Worm (Caenorhabditis elegans) whole organism, young adult: ENCODE measurements around the gene cif-1.

Experiments
- B0035.1 ChIP-seq: sonication (generic microtip); optimal IDR thresholded peaks from 2 replicates; lab custom pipeline; 2016; ENCODE audit warnings: missing genetic modification characterization, mild to moderate bottlenecking, missing compliant biosample characterization, missing genotype, missing genetic modification reagents
- C17E4.6 ChIP-seq: fragments of 200-800 bp; sonication (Bioruptor generic); IDR thresholded peaks from 2 replicates; pipeline ENCODE4 v1.3.6; 2022; ENCODE audit warnings: missing genetic modification reagents, missing genetic modification characterization, missing compliant biosample characterization
- F33H1.4 ChIP-seq: fragments of 200-800 bp; sonication (Bioruptor generic); IDR thresholded peaks from 2 replicates; pipeline ENCODE4 v1.3.6; 2022; ENCODE audit warnings: missing genetic modification reagents, missing genetic modification characterization, missing compliant biosample characterization
- F49E8.2 ChIP-seq: sonication (generic microtip); optimal IDR thresholded peaks from 3 replicates; lab custom pipeline; 2017; ENCODE audit warnings: missing genetic modification characterization, mild to moderate bottlenecking, missing compliant biosample characterization, antibody characterized with exemption, moderate library complexity; ENCODE audit not compliant: insufficient read depth
- F55B11.4 ChIP-seq: sonication (generic microtip); optimal IDR thresholded peaks from 2 replicates; lab custom pipeline; 2016; ENCODE audit warnings: missing compliant biosample characterization, missing genetic modification characterization, borderline replicate concordance; ENCODE audit not compliant: insufficient read depth
- F57A8.1 ChIP-seq: fragments of 200-800 bp; sonication (Bioruptor generic); optimal IDR thresholded peaks from 2 replicates; lab custom pipeline; 2018; ENCODE audit warnings: mild to moderate bottlenecking, missing genetic modification characterization, moderate library complexity, missing compliant biosample characterization
- F57C9.4 ChIP-seq: sonication (generic microtip); optimal IDR thresholded peaks from 2 replicates; lab custom pipeline; 2017; ENCODE audit warnings: mild to moderate bottlenecking, missing genetic modification characterization, missing compliant biosample characterization
- K11D2.4 ChIP-seq: fragments of 200-800 bp; sonication (Bioruptor generic); IDR thresholded peaks from 2 replicates; pipeline ENCODE4 v1.3.6; 2022; ENCODE audit warnings: missing genetic modification reagents, missing genetic modification characterization, missing compliant biosample characterization
- Y53F4B.3 ChIP-seq: fragments of 200-800 bp; sonication (Bioruptor generic); IDR thresholded peaks from 2 replicates; pipeline ENCODE4 v1.3.6; 2022; ENCODE audit warnings: missing genetic modification reagents, missing genetic modification characterization, missing compliant biosample characterization
- Y53G8AR.9 ChIP-seq: fragments of 200-800 bp; sonication (Bioruptor generic); conservative IDR thresholded peaks from 2 replicates; pipeline ENCODE4 v1.3.6; 2022; ENCODE audit warnings: missing genetic modification reagents, missing genetic modification characterization, missing compliant biosample characterization
- Y67H2A.10 ChIP-seq: fragments of 200-800 bp; sonication (Bioruptor generic); conservative IDR thresholded peaks from 2 replicates; pipeline ENCODE4 v1.3.6; 2022; ENCODE audit warnings: missing genetic modification reagents, missing genetic modification characterization, missing compliant biosample characterization
- Y95B8A.8 ChIP-seq: fragments of 200-800 bp; sonication (Bioruptor generic); IDR thresholded peaks from 2 replicates; pipeline ENCODE4 v1.3.6; 2022; ENCODE audit warnings: missing genetic modification reagents, missing genetic modification characterization, missing compliant biosample characterization
- ZK185.1 ChIP-seq: sonication (generic microtip); optimal IDR thresholded peaks from 2 replicates; lab custom pipeline; 2016; ENCODE audit warnings: mild to moderate bottlenecking, missing genetic modification characterization, missing compliant biosample characterization; ENCODE audit not compliant: poor library complexity, severe bottlenecking
- akir-1 ChIP-seq: fragments of 200-800 bp; sonication (Bioruptor generic); optimal IDR thresholded peaks from 2 replicates; lab custom pipeline; 2018; ENCODE audit warnings: mild to moderate bottlenecking, missing genetic modification characterization, moderate library complexity, missing compliant biosample characterization
- aptf-3 ChIP-seq: fragments of 200-800 bp; sonication (Bioruptor generic); IDR thresholded peaks from 2 replicates; pipeline ENCODE4 v1.3.6; 2022; ENCODE audit warnings: missing genetic modification characterization, missing compliant biosample characterization
- attf-6 ChIP-seq: fragments of 200-800 bp; sonication (Bioruptor generic); IDR thresholded peaks from 2 replicates; pipeline ENCODE4 v1.3.6; 2022; ENCODE audit warnings: missing genetic modification reagents, missing genetic modification characterization, missing compliant biosample characterization
- bed-2 ChIP-seq: fragments of 200-800 bp; sonication (Bioruptor generic); IDR thresholded peaks from 2 replicates; pipeline ENCODE4 v1.3.6; 2022; ENCODE audit warnings: missing genetic modification reagents, missing genetic modification characterization, missing compliant biosample characterization
- ccch-3 ChIP-seq: fragments of 200-800 bp; sonication (Bioruptor generic); optimal IDR thresholded peaks from 2 replicates; lab custom pipeline; 2018; ENCODE audit warnings: mild to moderate bottlenecking, missing genetic modification characterization, missing compliant biosample characterization
- cebp-1 ChIP-seq, 2 experiments: fragments of 200-800 bp in 1 of 2; sonication (Bioruptor generic) in 1 of 2; sonication (generic microtip) in 1 of 2; IDR thresholded peaks in 1 of 2; optimal IDR thresholded peaks in 1 of 2; 2 replicates each; pipeline versions ENCODE4 v1.3.6 to Lab custom; 2017 to 2022; ENCODE audit warnings: missing compliant biosample characterization in 2 of 2, missing genetic modification characterization in 2 of 2, mild to moderate bottlenecking in 1 of 2, missing genetic modification reagents in 1 of 2, moderate library complexity in 1 of 2
- cebp-2 ChIP-seq: fragments of 200-800 bp; sonication (Bioruptor generic); IDR thresholded peaks from 2 replicates; pipeline ENCODE4 v1.3.6; 2022; ENCODE audit warnings: missing genetic modification characterization, missing compliant biosample characterization
- ceh-40 ChIP-seq: fragments of 200-800 bp; sonication (Bioruptor generic); IDR thresholded peaks from 2 replicates; pipeline ENCODE4 v1.3.6; 2022; ENCODE audit warnings: missing genetic modification characterization, missing compliant biosample characterization
- ceh-58 ChIP-seq: fragments of 200-800 bp; sonication (Bioruptor generic); IDR thresholded peaks from 2 replicates; pipeline ENCODE4 v1.3.6; 2022; ENCODE audit warnings: missing genetic modification characterization, missing compliant biosample characterization
- ceh-91 ChIP-seq: fragments of 200-800 bp; sonication (Bioruptor generic); IDR thresholded peaks from 2 replicates; pipeline ENCODE4 v1.3.6; 2022; ENCODE audit warnings: missing genetic modification reagents, missing genetic modification characterization, missing compliant biosample characterization
- efl-1 ChIP-seq: fragments of 150-350 bp; optimal IDR thresholded peaks from 2 replicates; lab custom pipeline; 2014; ENCODE audit warnings: missing biosample characterization, missing genetic modification reagents, missing genetic modification characterization
- him-1 ChIP-seq: sonication (generic microtip); optimal IDR thresholded peaks from 2 replicates; lab custom pipeline; 2016; ENCODE audit warnings: missing genotype, missing genetic modification reagents, missing genetic modification characterization, missing compliant biosample characterization
- hlh-12 ChIP-seq: sonication (generic microtip); optimal IDR thresholded peaks from 2 replicates; lab custom pipeline; 2016; ENCODE audit warnings: missing genetic modification characterization, missing compliant biosample characterization
- hsf-1 ChIP-seq: fragments of 200-800 bp; sonication (Bioruptor generic); IDR thresholded peaks from 2 replicates; pipeline ENCODE4 v1.3.6; 2022; ENCODE audit warnings: missing genetic modification reagents, missing genetic modification characterization, missing compliant biosample characterization
- lag-1 ChIP-seq: fragments of 200-800 bp; sonication (Bioruptor generic); IDR thresholded peaks from 2 replicates; pipeline ENCODE4 v1.3.6; 2022; ENCODE audit warnings: missing genetic modification reagents, missing genetic modification characterization, missing compliant biosample characterization
- let-526 ChIP-seq: fragments of 200-800 bp; sonication (Bioruptor generic); IDR thresholded peaks from 2 replicates; pipeline ENCODE4 v1.3.6; 2022; ENCODE audit warnings: missing genetic modification reagents, missing genetic modification characterization, missing compliant biosample characterization
- lin-26 ChIP-seq: fragments of 200-800 bp; sonication (Bioruptor generic); IDR thresholded peaks from 2 replicates; pipeline ENCODE4 v1.3.6; 2022; ENCODE audit warnings: missing genetic modification reagents, missing genetic modification characterization, missing compliant biosample characterization
- madf-10 ChIP-seq: sonication (generic microtip); optimal IDR thresholded peaks from 2 replicates; lab custom pipeline; 2016; ENCODE audit warnings: mild to moderate bottlenecking, missing genetic modification characterization, missing compliant biosample characterization
- madf-8 ChIP-seq: fragments of 200-800 bp; sonication (Bioruptor generic); conservative IDR thresholded peaks from 2 replicates; pipeline ENCODE4 v1.3.6; 2022; ENCODE audit warnings: missing genetic modification reagents, missing genetic modification characterization, missing compliant biosample characterization
- mes-4 ChIP-seq: sonication (generic microtip); optimal IDR thresholded peaks from 2 replicates; lab custom pipeline; 2016; ENCODE audit warnings: missing genotype, missing genetic modification characterization, missing compliant biosample characterization
- mxl-1 ChIP-seq: sonication (generic microtip); optimal IDR thresholded peaks from 2 replicates; lab custom pipeline; 2016; ENCODE audit warnings: missing genetic modification characterization, missing compliant biosample characterization
- nfya-2 ChIP-seq: fragments of 200-800 bp; sonication (Bioruptor generic); IDR thresholded peaks from 2 replicates; pipeline ENCODE4 v1.3.6; 2022; ENCODE audit warnings: missing genetic modification reagents, missing genetic modification characterization, missing compliant biosample characterization
- nfyb-1 ChIP-seq: fragments of 200-800 bp; sonication (Bioruptor generic); IDR thresholded peaks from 2 replicates; pipeline ENCODE4 v1.3.6; 2022; ENCODE audit warnings: missing genetic modification reagents, missing genetic modification characterization, missing compliant biosample characterization
- nhr-80 ChIP-seq: sonication (generic microtip); optimal IDR thresholded peaks from 2 replicates; lab custom pipeline; 2016; ENCODE audit warnings: missing genetic modification characterization, missing compliant biosample characterization
- nhr-90 ChIP-seq: sonication (generic microtip); optimal IDR thresholded peaks from 2 replicates; lab custom pipeline; 2016; ENCODE audit warnings: missing genotype, mild to moderate bottlenecking, missing genetic modification characterization, missing compliant biosample characterization
- repo-1 ChIP-seq: sonication (generic microtip); optimal IDR thresholded peaks from 2 replicates; lab custom pipeline; 2017; ENCODE audit warnings: mild to moderate bottlenecking, missing genetic modification characterization, missing compliant biosample characterization
- rpc-1 ChIP-seq, 2 experiments: fragments of 150-350 bp in 1 of 2; sonication (generic microtip) in 1 of 2; optimal IDR thresholded peaks; 2 replicates each; lab custom pipeline; 2014 to 2018; ENCODE audit warnings: missing biosample characterization in 1 of 2, missing genetic modification characterization in 1 of 2, missing genetic modification reagents in 1 of 2, missing genotype in 1 of 2
- snpc-1.1 ChIP-seq: sonication (generic microtip); optimal IDR thresholded peaks from 2 replicates; lab custom pipeline; 2017; ENCODE audit warnings: missing genetic modification characterization, mild to moderate bottlenecking, missing compliant biosample characterization, antibody characterized with exemption, moderate library complexity, missing genotype, missing genetic modification reagents; ENCODE audit not compliant: insufficient read depth
- snpc-4 ChIP-seq, 5 experiments: fragments of 150-350 bp in 1 of 5; sonication (generic microtip) in 4 of 5; optimal IDR thresholded peaks; 2 replicates each; lab custom pipeline; 2014 to 2018; ENCODE audit warnings: missing genetic modification characterization in 5 of 5, missing biosample characterization in 3 of 5, antibody characterized with exemption in 2 of 5, mild to moderate bottlenecking in 2 of 5, missing compliant biosample characterization in 2 of 5, missing genotype in 2 of 5, moderate library complexity in 2 of 5, missing genetic modification reagents in 1 of 5
- zim-3 ChIP-seq: sonication (generic microtip); optimal IDR thresholded peaks from 2 replicates; lab custom pipeline; 2017; ENCODE audit warnings: mild to moderate bottlenecking, missing genetic modification characterization, moderate library complexity, missing compliant biosample characterization
- ztf-22 ChIP-seq: fragments of 200-800 bp; sonication (Bioruptor generic); optimal IDR thresholded peaks from 2 replicates; lab custom pipeline; 2018; ENCODE audit warnings: mild to moderate bottlenecking, missing genetic modification characterization, moderate library complexity, missing compliant biosample characterization
- ztf-28 ChIP-seq: fragments of 200-800 bp; sonication (Bioruptor generic); IDR thresholded peaks from 2 replicates; pipeline ENCODE4 v1.3.6; 2022; ENCODE audit warnings: missing genetic modification reagents, missing genetic modification characterization, missing compliant biosample characterization

The cif-1 gene

DNA sequence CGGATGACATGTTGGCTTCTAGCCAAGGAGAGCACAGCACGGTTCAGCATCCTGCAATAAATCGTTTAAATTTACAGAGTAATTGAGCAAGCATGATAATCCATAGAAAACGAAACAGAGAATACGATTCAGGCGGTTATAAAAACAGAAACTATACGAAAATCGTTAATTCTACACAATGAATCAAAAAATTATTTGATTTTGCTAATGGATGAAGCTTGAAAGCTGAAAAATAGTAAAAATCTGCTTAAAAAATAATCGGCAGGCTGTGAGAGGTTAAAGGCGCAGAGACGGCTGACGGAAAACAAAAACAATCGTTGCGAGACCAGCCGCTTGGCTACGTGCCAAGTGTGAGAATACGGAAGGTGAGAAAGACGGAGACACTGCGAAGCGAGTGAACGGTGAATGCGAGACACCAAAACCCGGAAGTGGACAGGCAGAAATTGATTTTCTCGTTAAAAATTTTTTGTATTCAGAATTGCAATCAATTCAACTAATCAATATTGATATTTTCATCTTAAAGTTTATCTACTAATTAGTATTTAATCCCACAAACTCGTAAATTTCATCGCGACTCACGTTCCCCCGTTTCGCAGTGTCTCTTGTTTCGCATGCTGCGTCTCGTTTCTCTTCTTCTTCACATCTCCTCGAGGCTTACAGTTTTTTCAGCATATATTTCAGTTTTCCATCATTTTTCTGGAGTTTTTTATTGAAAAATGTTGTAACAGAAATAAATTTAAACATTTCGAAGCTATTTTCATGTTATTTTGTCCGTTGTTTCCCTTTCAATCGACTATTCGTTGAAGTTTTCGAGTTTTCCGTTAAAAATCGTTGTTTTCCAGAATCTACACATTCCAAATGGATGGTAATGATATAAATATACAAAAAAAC is 50.2 kb downstream of the cif-1 start, which contains the start of the genes F29B9.11 and jmjd-1.2 (continued):
- peak; percentile 26 for TF ChIP-seq F49E8.2 (tag; lab: Kevin White, UChicago)
- peak; percentile 44 for TF ChIP-seq ZK185.1 (tag; lab: Kevin White, UChicago)
- TF ChIP-seq rpc-1 (optimal IDR thresholded peaks at IDR 0.05; lab: Kevin White, UChicago), result no peak
- TF ChIP-seq rpc-1 (tag; optimal IDR thresholded peaks at IDR 0.05; lab: Kevin White, UChicago), result no peak
- TF ChIP-seq mes-4 (tag; lab: Kevin White, UChicago), result no peak
- 0 out of 2 replicates have a peak, but pooled peaks have one; percentile 36 for TF ChIP-seq Y67H2A.10 (GFP tag; lab: Robert Waterston, UW)
- TF ChIP-seq ceh-58 (GFP tag; lab: Robert Waterston, UW), result no peak
- peak; percentile 97 for TF ChIP-seq F33H1.4 (GFP tag; lab: Robert Waterston, UW)
- TF ChIP-seq ceh-40 (GFP tag; lab: Robert Waterston, UW), result no peak
- TF ChIP-seq let-526, result peak; percentile 46; the same call in 1 of the 2 replicates
- peak; percentile 75 for TF ChIP-seq hsf-1 (GFP tag; lab: Robert Waterston, UW)
- TF ChIP-seq ztf-28, result peak; percentile 88; the same call in 1 of the 2 replicates
- TF ChIP-seq F55B11.4 (tag; lab: Kevin White, UChicago), result no peak
- no peak for TF ChIP-seq Y53F4B.3
- no peak for TF ChIP-seq nfya-2 (GFP tag; lab: Robert Waterston, UW)
- no peak for TF ChIP-seq ztf-22
- TF ChIP-seq ceh-91, result peak; percentile 86
- no peak for TF ChIP-seq cebp-2
- no peak for TF ChIP-seq ccch-3 (GFP tag; lab: Kevin White, UChicago)
- TF ChIP-seq C17E4.6 (GFP tag; lab: Robert Waterston, UW), result peak; percentile 82; the same call in 1 of the 2 replicates
- peak; percentile 43 for TF ChIP-seq efl-1
- TF ChIP-seq him-1 (tag; lab: Kevin White, UChicago), result no peak
- peak; percentile 54 for TF ChIP-seq zim-3 (tag; lab: Kevin White, UChicago)
- peak; percentile 80; the same call in 1 of the 2 replicates for TF ChIP-seq K11D2.4
- TF ChIP-seq B0035.1, result peak; percentile 63
- TF ChIP-seq nfyb-1 (GFP tag; lab: Robert Waterston, UW), result peak; percentile 89
- TF ChIP-seq nhr-80, result peak; percentile 68
- no peak for TF ChIP-seq hlh-12 (tag; lab: Kevin White, UChicago)
- TF ChIP-seq madf-8, result peak; percentile 55
- TF ChIP-seq repo-1, result no peak
- TF ChIP-seq akir-1 (GFP tag; lab: Kevin White, UChicago), result peak; percentile 85
- TF ChIP-seq mxl-1 (tag; lab: Kevin White, UChicago), result no peak
- no peak for TF ChIP-seq F57A8.1
- peak; percentile 85 for TF ChIP-seq bed-2
- TF ChIP-seq lin-26 (GFP tag; lab: Robert Waterston, UW), result no peak

- no peak for TF ChIP-seq efl-1
- no peak for TF ChIP-seq madf-10
- TF ChIP-seq him-1 (tag; lab: Kevin White, UChicago), result no peak
- TF ChIP-seq F57C9.4, result no peak
- no peak for TF ChIP-seq Y67H2A.10 (GFP tag; lab: Robert Waterston, UW)
- TF ChIP-seq lag-1, result no peak
- TF ChIP-seq snpc-1.1 (tag; lab: Kevin White, UChicago), result no peak
- peak; percentile 1 for TF ChIP-seq snpc-4 (GFP tag; optimal IDR thresholded peaks at IDR 0.05; lab: Kevin White, UChicago)
- TF ChIP-seq snpc-4 (tag; optimal IDR thresholded peaks at IDR 0.05; lab: Kevin White, UChicago), result no peak
- TF ChIP-seq nfyb-1 (GFP tag; lab: Robert Waterston, UW), result 0 out of 2 replicates have a peak, but pooled peaks have one; percentile 31
- 0 out of 2 replicates have a peak, but pooled peaks have one; percentile 35 for TF ChIP-seq Y53G8AR.9 (GFP tag; lab: Robert Waterston, UW)
- TF ChIP-seq attf-6 (GFP tag; lab: Robert Waterston, UW), result no peak
- TF ChIP-seq Y95B8A.8 (GFP tag; lab: Robert Waterston, UW), result no peak
- TF ChIP-seq aptf-3 (GFP tag; lab: Robert Waterston, UW), result no peak
- TF ChIP-seq cebp-1 (GFP tag; IDR thresholded peaks at IDR 0.05; lab: Robert Waterston, UW), result no peak
- no peak for TF ChIP-seq cebp-1 (tag; optimal IDR thresholded peaks at IDR 0.05; lab: Kevin White, UChicago)
- no peak for TF ChIP-seq nhr-90 (tag; lab: Kevin White, UChicago)
Observed at ce11 chrIV:4659277-4659676, 51.3 kb downstream of the cif-1 start, which contains the start of gene mrps-21. Gene mrps-21 (minus strand): TSS chrIV:4659517.
